Worm (Caenorhabditis elegans) whole organism, young adult: Measurements from ENCODE around the gene Y47D3A.31.

Source experiments
- F23B12.7 ChIP-seq: sonication (generic microtip); optimal IDR thresholded peaks from 2 replicates; lab custom pipeline; 2017; ENCODE audit warnings: missing genetic modification characterization, mild to moderate bottlenecking, missing compliant biosample characterization, antibody characterized with exemption, moderate library complexity; ENCODE audit not compliant: insufficient read depth
- F49E8.2 ChIP-seq: sonication (generic microtip); optimal IDR thresholded peaks from 3 replicates; lab custom pipeline; 2017; ENCODE audit warnings: missing genetic modification characterization, mild to moderate bottlenecking, missing compliant biosample characterization, antibody characterized with exemption, moderate library complexity; ENCODE audit not compliant: insufficient read depth
- K11D2.4 ChIP-seq: fragments of 200-800 bp; sonication (Bioruptor generic); IDR thresholded peaks from 2 replicates; pipeline ENCODE4 v1.3.6; 2022; ENCODE audit warnings: missing genetic modification reagents, missing genetic modification characterization, missing compliant biosample characterization
- K12H6.12 ChIP-seq: fragments of 200-800 bp; sonication (Bioruptor generic); optimal IDR thresholded peaks from 2 replicates; lab custom pipeline; 2018; ENCODE audit warnings: mild to moderate bottlenecking, missing genetic modification characterization, missing compliant biosample characterization
- T07F8.4 ChIP-seq: sonication (generic microtip); optimal IDR thresholded peaks from 2 replicates; lab custom pipeline; 2016; ENCODE audit warnings: mild to moderate bottlenecking, missing genetic modification characterization, moderate library complexity, missing compliant biosample characterization
- T26A5.8 ChIP-seq: sonication (generic microtip); optimal IDR thresholded peaks from 2 replicates; lab custom pipeline; 2016; ENCODE audit warnings: missing genetic modification characterization, missing compliant biosample characterization
- Y53G8AR.9 ChIP-seq: fragments of 200-800 bp; sonication (Bioruptor generic); conservative IDR thresholded peaks from 2 replicates; pipeline ENCODE4 v1.3.6; 2022; ENCODE audit warnings: missing genetic modification reagents, missing genetic modification characterization, missing compliant biosample characterization
- Y56A3A.18 ChIP-seq: fragments of 200-800 bp; sonication (Bioruptor generic); IDR thresholded peaks from 2 replicates; pipeline ENCODE4 v1.3.6; 2022; ENCODE audit warnings: missing genetic modification reagents, missing genetic modification characterization, missing compliant biosample characterization
- Y79H2A.3 ChIP-seq: fragments of 200-800 bp; sonication (Bioruptor generic); conservative IDR thresholded peaks from 2 replicates; pipeline ENCODE4 v1.3.6; 2022; ENCODE audit warnings: missing genetic modification reagents, missing genetic modification characterization, missing compliant biosample characterization
- ZK185.1 ChIP-seq: sonication (generic microtip); optimal IDR thresholded peaks from 2 replicates; lab custom pipeline; 2016; ENCODE audit warnings: mild to moderate bottlenecking, missing genetic modification characterization, missing compliant biosample characterization; ENCODE audit not compliant: poor library complexity, severe bottlenecking
- akir-1 ChIP-seq: fragments of 200-800 bp; sonication (Bioruptor generic); optimal IDR thresholded peaks from 2 replicates; lab custom pipeline; 2018; ENCODE audit warnings: mild to moderate bottlenecking, missing genetic modification characterization, moderate library complexity, missing compliant biosample characterization
- ama-1 ChIP-seq, 3 experiments: fragments of 150-350 bp in 1 of 3; sonication (generic microtip) in 2 of 3; optimal IDR thresholded peaks; 2 replicates each; lab custom pipeline; 2014 to 2018; ENCODE audit warnings: missing biosample characterization in 2 of 3, missing genetic modification characterization in 2 of 3, missing genetic modification reagents in 2 of 3
- aptf-3 ChIP-seq: fragments of 200-800 bp; sonication (Bioruptor generic); IDR thresholded peaks from 2 replicates; pipeline ENCODE4 v1.3.6; 2022; ENCODE audit warnings: missing genetic modification characterization, missing compliant biosample characterization
- attf-5 ChIP-seq: fragments of 200-800 bp; sonication (Bioruptor generic); optimal IDR thresholded peaks from 2 replicates; lab custom pipeline; 2018; ENCODE audit warnings: mild to moderate bottlenecking, missing genetic modification characterization, missing compliant biosample characterization
- bed-1 ChIP-seq: fragments of 200-800 bp; sonication (Bioruptor generic); IDR thresholded peaks from 2 replicates; pipeline ENCODE4 v1.3.6; 2022; ENCODE audit warnings: missing genetic modification reagents, missing genetic modification characterization, missing compliant biosample characterization
- cebp-1 ChIP-seq, 2 experiments: fragments of 200-800 bp in 1 of 2; sonication (Bioruptor generic) in 1 of 2; sonication (generic microtip) in 1 of 2; IDR thresholded peaks in 1 of 2; optimal IDR thresholded peaks in 1 of 2; 2 replicates each; pipeline versions ENCODE4 v1.3.6 to Lab custom; 2017 to 2022; ENCODE audit warnings: missing compliant biosample characterization in 2 of 2, missing genetic modification characterization in 2 of 2, mild to moderate bottlenecking in 1 of 2, missing genetic modification reagents in 1 of 2, moderate library complexity in 1 of 2
- ceh-27 ChIP-seq: fragments of 200-800 bp; sonication (Bioruptor generic); optimal IDR thresholded peaks from 2 replicates; lab custom pipeline; 2018; ENCODE audit warnings: mild to moderate bottlenecking, missing genetic modification characterization, moderate library complexity, missing compliant biosample characterization
- die-1 ChIP-seq: sonication (generic microtip); optimal IDR thresholded peaks from 2 replicates; lab custom pipeline; 2016; ENCODE audit warnings: missing genotype, mild to moderate bottlenecking, missing genetic modification characterization, missing compliant biosample characterization
- dox-1 ChIP-seq: fragments of 200-800 bp; sonication (Bioruptor generic); IDR thresholded peaks from 2 replicates; pipeline ENCODE4 v1.3.6; 2022; ENCODE audit warnings: missing genetic modification reagents, missing genetic modification characterization, missing compliant biosample characterization
- dpff-1 ChIP-seq: sonication (generic microtip); optimal IDR thresholded peaks from 2 replicates; lab custom pipeline; 2017; ENCODE audit warnings: mild to moderate bottlenecking, missing genetic modification characterization, missing compliant biosample characterization
- dpl-1 ChIP-seq: fragments of 150-350 bp; optimal IDR thresholded peaks from 2 replicates; lab custom pipeline; 2014; ENCODE audit warnings: missing biosample characterization, missing genetic modification reagents, missing genetic modification characterization
- hlh-26 ChIP-seq: fragments of 200-800 bp; sonication (Bioruptor generic); conservative IDR thresholded peaks from 2 replicates; pipeline ENCODE4 v1.3.6; 2022; ENCODE audit warnings: missing genetic modification reagents, missing genetic modification characterization, missing compliant biosample characterization
- let-526 ChIP-seq: fragments of 200-800 bp; sonication (Bioruptor generic); IDR thresholded peaks from 2 replicates; pipeline ENCODE4 v1.3.6; 2022; ENCODE audit warnings: missing genetic modification reagents, missing genetic modification characterization, missing compliant biosample characterization
- let-607 ChIP-seq, 2 experiments: fragments of 200-800 bp in 1 of 2; sonication (Bioruptor generic) in 1 of 2; sonication (generic microtip) in 1 of 2; optimal IDR thresholded peaks; 2 replicates each; lab custom pipeline; 2016 to 2018; ENCODE audit warnings: mild to moderate bottlenecking in 2 of 2, missing compliant biosample characterization in 2 of 2, missing genetic modification characterization in 2 of 2, moderate library complexity in 2 of 2, missing genotype in 1 of 2
- lin-26 ChIP-seq: fragments of 200-800 bp; sonication (Bioruptor generic); IDR thresholded peaks from 2 replicates; pipeline ENCODE4 v1.3.6; 2022; ENCODE audit warnings: missing genetic modification reagents, missing genetic modification characterization, missing compliant biosample characterization
- lin-40 ChIP-seq: sonication (generic microtip); optimal IDR thresholded peaks from 2 replicates; lab custom pipeline; 2016; ENCODE audit warnings: missing genetic modification characterization, mild to moderate bottlenecking, missing compliant biosample characterization, missing genotype, missing genetic modification reagents
- lir-1 ChIP-seq: fragments of 200-800 bp; sonication (Bioruptor generic); conservative IDR thresholded peaks from 2 replicates; pipeline ENCODE4 v1.3.6; 2022; ENCODE audit warnings: missing genetic modification reagents, missing genetic modification characterization, missing compliant biosample characterization
- madf-3 ChIP-seq: fragments of 200-800 bp; sonication (Bioruptor generic); IDR thresholded peaks from 2 replicates; pipeline ENCODE4 v1.3.6; 2022; ENCODE audit warnings: missing genetic modification reagents, missing genetic modification characterization, missing compliant biosample characterization
- madf-6 ChIP-seq: fragments of 200-800 bp; sonication (Bioruptor generic); IDR thresholded peaks from 2 replicates; pipeline ENCODE4 v1.3.6; 2022; ENCODE audit warnings: missing genetic modification reagents, missing genetic modification characterization, missing compliant biosample characterization
- madf-8 ChIP-seq: fragments of 200-800 bp; sonication (Bioruptor generic); conservative IDR thresholded peaks from 2 replicates; pipeline ENCODE4 v1.3.6; 2022; ENCODE audit warnings: missing genetic modification reagents, missing genetic modification characterization, missing compliant biosample characterization
- nfya-1 ChIP-seq: sonication (generic microtip); optimal IDR thresholded peaks from 2 replicates; lab custom pipeline; 2017; ENCODE audit warnings: antibody characterized with exemption, missing compliant biosample characterization, missing genetic modification characterization, borderline replicate concordance; ENCODE audit not compliant: insufficient read depth
- nfya-2 ChIP-seq: fragments of 200-800 bp; sonication (Bioruptor generic); IDR thresholded peaks from 2 replicates; pipeline ENCODE4 v1.3.6; 2022; ENCODE audit warnings: missing genetic modification reagents, missing genetic modification characterization, missing compliant biosample characterization
- nfyb-1 ChIP-seq: fragments of 200-800 bp; sonication (Bioruptor generic); IDR thresholded peaks from 2 replicates; pipeline ENCODE4 v1.3.6; 2022; ENCODE audit warnings: missing genetic modification reagents, missing genetic modification characterization, missing compliant biosample characterization
- nhr-80 ChIP-seq: sonication (generic microtip); optimal IDR thresholded peaks from 2 replicates; lab custom pipeline; 2016; ENCODE audit warnings: missing genetic modification characterization, missing compliant biosample characterization
- pbrm-1 ChIP-seq: fragments of 200-800 bp; sonication (Bioruptor generic); IDR thresholded peaks from 2 replicates; pipeline ENCODE4 v1.3.6; 2022; ENCODE audit warnings: missing genetic modification reagents, missing genetic modification characterization, missing compliant biosample characterization
- pha-4 ChIP-seq: fragments of 150-350 bp; sonication (generic microtip); optimal IDR thresholded peaks from 2 replicates; lab custom pipeline; 2014; ENCODE audit warnings: missing biosample characterization, missing genetic modification reagents, missing genetic modification characterization
- rec-8 ChIP-seq, 2 experiments: sonication (generic microtip); optimal IDR thresholded peaks; 2 replicates each; lab custom pipeline; 2016; ENCODE audit warnings: mild to moderate bottlenecking in 2 of 2, missing genetic modification characterization in 2 of 2, missing genetic modification reagents in 2 of 2, missing genotype in 2 of 2, missing biosample characterization in 1 of 2, missing compliant biosample characterization in 1 of 2, moderate library complexity in 1 of 2
- sdz-38 ChIP-seq: sonication (generic microtip); optimal IDR thresholded peaks from 2 replicates; lab custom pipeline; 2016; ENCODE audit warnings: missing genotype, missing genetic modification characterization, missing compliant biosample characterization
- snpc-1.3 ChIP-seq: sonication (generic microtip); optimal IDR thresholded peaks from 2 replicates; lab custom pipeline; 2017; ENCODE audit warnings: missing genetic modification characterization, mild to moderate bottlenecking, missing compliant biosample characterization, antibody characterized with exemption, moderate library complexity, missing genotype, missing genetic modification reagents; ENCODE audit not compliant: insufficient read depth
- sptf-2 ChIP-seq: fragments of 200-800 bp; sonication (Bioruptor generic); optimal IDR thresholded peaks from 2 replicates; lab custom pipeline; 2018; ENCODE audit warnings: mild to moderate bottlenecking, missing genetic modification characterization, missing compliant biosample characterization
- ztf-18 ChIP-seq: sonication (generic microtip); optimal IDR thresholded peaks from 2 replicates; lab custom pipeline; 2016; ENCODE audit warnings: missing genotype, mild to moderate bottlenecking, missing genetic modification characterization, missing compliant biosample characterization
- ztf-3 ChIP-seq: fragments of 200-800 bp; sonication (Bioruptor generic); optimal IDR thresholded peaks from 2 replicates; lab custom pipeline; 2018; ENCODE audit warnings: mild to moderate bottlenecking, missing genetic modification characterization, missing compliant biosample characterization
- ztf-6 ChIP-seq: fragments of 200-800 bp; sonication (Bioruptor generic); IDR thresholded peaks from 2 replicates; pipeline ENCODE4 v1.3.6; 2022; ENCODE audit warnings: missing genetic modification reagents, missing genetic modification characterization, missing compliant biosample characterization

The Y47D3A.31 gene

ce11 chrIII:11112718-11113117, 44.3 kb downstream of the Y47D3A.31 start (continued):
- TF ChIP-seq sptf-2: no peak
- TF ChIP-seq attf-5 (GFP tag; lab: Kevin White, UChicago): peak; percentile 87
- no peak for TF ChIP-seq F23B12.7 (tag; lab: Kevin White, UChicago)

ce11 chrIII:11110756-11111155, 46.2 kb downstream of the Y47D3A.31 start:
- peak in 1 of 2 experiments; percentile 1 for TF ChIP-seq rec-8 (tag; optimal IDR thresholded peaks at IDR 0.05; lab: Kevin White, UChicago)
- TF ChIP-seq aptf-3 (GFP tag; lab: Robert Waterston, UW): no peak
- no peak for TF ChIP-seq bed-1
- peak; percentile 61 for TF ChIP-seq attf-5 (GFP tag; lab: Kevin White, UChicago)
- 0 out of 2 replicates have a peak, but pooled peaks have one; percentile 28 for TF ChIP-seq nfyb-1
- no peak for TF ChIP-seq cebp-1 (GFP tag; IDR thresholded peaks at IDR 0.05; lab: Robert Waterston, UW)
- TF ChIP-seq cebp-1 (tag; optimal IDR thresholded peaks at IDR 0.05; lab: Kevin White, UChicago): peak; percentile 68
- peak; percentile 91 for TF ChIP-seq ztf-18 (tag; lab: Kevin White, UChicago)
- no peak for TF ChIP-seq sptf-2
- peak; percentile 60 for TF ChIP-seq ZK185.1 (tag; lab: Kevin White, UChicago)
- TF ChIP-seq F23B12.7 (tag; lab: Kevin White, UChicago): peak; percentile 48
- no peak for TF ChIP-seq lin-26 (GFP tag; lab: Robert Waterston, UW)
- no peak for TF ChIP-seq nfya-2 (GFP tag; lab: Robert Waterston, UW)
- TF ChIP-seq Y53G8AR.9 (GFP tag; lab: Robert Waterston, UW): peak; percentile 62; the same call in 1 of the 2 replicates
- TF ChIP-seq nhr-80 (tag; lab: Kevin White, UChicago): no peak
- TF ChIP-seq Y56A3A.18: no peak
- TF ChIP-seq madf-6 (GFP tag; lab: Robert Waterston, UW): peak; percentile 63
- no peak for TF ChIP-seq akir-1 (GFP tag; lab: Kevin White, UChicago)
- TF ChIP-seq pbrm-1 (GFP tag; lab: Robert Waterston, UW): peak; percentile 65; the same call in 1 of the 2 replicates
- TF ChIP-seq let-607 (tag; optimal IDR thresholded peaks at IDR 0.05; lab: Kevin White, UChicago): peak in 1 of 2 experiments; percentile 22
- no peak for TF ChIP-seq ztf-3 (GFP tag; lab: Kevin White, UChicago)
- TF ChIP-seq K12H6.12 (tag; lab: Kevin White, UChicago): peak; percentile 54
- no peak for TF ChIP-seq snpc-1.3 (tag; lab: Kevin White, UChicago)
- TF ChIP-seq K11D2.4 (GFP tag; lab: Robert Waterston, UW): peak; percentile 66
- no peak for TF ChIP-seq pha-4 (tag; lab: Kevin White, UChicago)
- TF ChIP-seq T26A5.8: no peak
- TF ChIP-seq ama-1 (optimal IDR thresholded peaks at IDR 0.05; lab: Kevin White, UChicago): no peak
- TF ChIP-seq ama-1 (GFP tag; optimal IDR thresholded peaks at IDR 0.05; lab: Kevin White, UChicago): no peak
- no peak for TF ChIP-seq dpff-1 (tag; lab: Kevin White, UChicago)
- no peak for TF ChIP-seq sdz-38
- TF ChIP-seq lin-40: peak; percentile 70
- TF ChIP-seq dox-1 (GFP tag; lab: Robert Waterston, UW): peak; percentile 83
- TF ChIP-seq ceh-27 (GFP tag; lab: Kevin White, UChicago): peak; percentile 53
- TF ChIP-seq Y79H2A.3 (GFP tag; lab: Robert Waterston, UW): no peak
- TF ChIP-seq let-526: peak; percentile 56; the same call in 1 of the 2 replicates
- peak; percentile 6 for TF ChIP-seq F49E8.2 (tag; lab: Kevin White, UChicago)
- no peak for TF ChIP-seq nfya-1 (tag; lab: Kevin White, UChicago)
- no peak for TF ChIP-seq lir-1 (GFP tag; lab: Robert Waterston, UW)
- TF ChIP-seq hlh-26: no peak
- no peak for TF ChIP-seq madf-8
- no peak for TF ChIP-seq die-1 (tag; lab: Kevin White, UChicago)
- no peak for TF ChIP-seq ztf-6
- 0 out of 2 replicates have a peak, but pooled peaks have one; percentile 56 for TF ChIP-seq madf-3 (GFP tag; lab: Robert Waterston, UW)
- no peak for TF ChIP-seq dpl-1 (GFP tag; lab: Kevin White, UChicago)
- TF ChIP-seq T07F8.4: no peak
